Fruit fly (Drosophila melanogaster): Measurements from ENCODE around the gene CG31524.

Gene CG31524

DNA sequence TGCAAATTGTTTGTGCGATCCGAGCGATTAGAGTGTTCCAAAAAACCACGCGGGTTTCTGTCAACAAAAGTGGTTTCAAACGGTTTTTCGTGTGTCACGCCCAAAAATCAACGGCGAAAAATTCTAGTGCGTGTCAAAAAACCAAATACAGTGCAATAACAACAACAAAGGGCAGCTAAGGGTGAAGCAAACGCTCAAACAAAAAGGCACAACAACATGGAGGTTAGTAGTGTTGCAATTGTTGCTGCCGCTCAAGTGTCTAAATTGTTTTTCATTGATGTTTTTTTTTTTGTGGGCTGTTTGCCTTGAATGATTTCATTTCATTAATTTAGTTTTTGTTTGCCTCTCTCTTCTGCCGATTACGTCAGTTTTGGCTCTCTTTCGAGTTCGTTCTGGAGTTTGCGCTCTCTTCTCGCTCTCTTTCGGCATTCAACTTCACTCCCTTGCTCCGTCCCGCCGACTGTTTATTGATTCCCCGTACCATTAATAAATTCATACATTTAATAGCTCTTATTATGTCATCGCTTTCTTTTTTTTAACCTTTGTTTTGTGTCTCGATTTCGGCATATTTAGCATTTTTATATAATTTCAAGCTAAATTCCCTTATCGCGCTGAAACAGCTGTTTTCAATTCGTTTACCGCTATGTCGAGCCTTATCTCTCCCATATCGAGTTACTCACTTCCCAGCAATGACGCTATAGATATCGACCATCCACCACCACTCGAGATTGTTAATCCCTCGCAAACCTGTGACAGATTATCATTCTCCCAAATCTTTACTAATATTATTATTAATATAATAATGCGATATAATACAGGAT is 49.3 kb upstream of the CG31524 start (continued):
- TF ChIP-seq CG10543 (GFP tag; optimal IDR thresholded peaks at IDR 0.05), result peak; percentile 20
- TF ChIP-seq Trl (optimal IDR thresholded peaks at IDR 0.05), result peak; percentile 95 to 96
- TF ChIP-seq Trl (GFP tag; optimal IDR thresholded peaks at IDR 0.05), result no peak
- no peak for TF ChIP-seq Myb (GFP tag; optimal IDR thresholded peaks at IDR 0.05)
- TF ChIP-seq Nf-YC (tag; optimal IDR thresholded peaks at IDR 0.05), result no peak
- no peak for TF ChIP-seq CG14050 (GFP tag; IDR thresholded peaks at IDR 0.05)
- peak; percentile 34 for TF ChIP-seq CG6254 (GFP tag; optimal IDR thresholded peaks at IDR 0.05)
- TF ChIP-seq CG2120 (GFP tag; optimal IDR thresholded peaks at IDR 0.05), result no peak
- no peak for TF ChIP-seq CG8478 (optimal IDR thresholded peaks at IDR 0.05)
- TF ChIP-seq Sin3A (optimal IDR thresholded peaks at IDR 0.05), result no peak
- TF ChIP-seq abd-A (tag; optimal IDR thresholded peaks at IDR 0.05), result peak; percentile 45
- peak; percentile 35 for TF ChIP-seq ftz-f1 (GFP tag; optimal IDR thresholded peaks at IDR 0.05)
- no peak for TF ChIP-seq CG1024 (GFP tag; IDR thresholded peaks at IDR 0.05)
- peak; percentile 95 for TF ChIP-seq CG3163 (GFP tag; optimal IDR thresholded peaks at IDR 0.05)
- peak; percentile 58 for TF ChIP-seq grn (GFP tag; optimal IDR thresholded peaks at IDR 0.05)
- TF ChIP-seq esg (GFP tag; conservative IDR thresholded peaks at IDR 0.05), result no peak
- TF ChIP-seq CG18262 (tag; optimal IDR thresholded peaks at IDR 0.05), result no peak
- TF ChIP-seq CG30403 (GFP tag; optimal IDR thresholded peaks at IDR 0.05), result no peak
- TF ChIP-seq kay (GFP tag; optimal IDR thresholded peaks at IDR 0.05), result peak; percentile 8
- peak; percentile 39 for TF ChIP-seq CG17568 (GFP tag; optimal IDR thresholded peaks at IDR 0.05)
- TF ChIP-seq CG11247 (GFP tag; IDR thresholded peaks at IDR 0.05), result no peak
- no peak for TF ChIP-seq CG18599 (GFP tag; optimal IDR thresholded peaks at IDR 0.05)
- TF ChIP-seq MESR4 (GFP tag; optimal IDR thresholded peaks at IDR 0.05), result peak; percentile 87
- TF ChIP-seq sqz (GFP tag; optimal IDR thresholded peaks at IDR 0.05), result peak; percentile 85
- peak; percentile 1 for TF ChIP-seq CG8281 (tag; optimal IDR thresholded peaks at IDR 0.05)
- TF ChIP-seq fu2 (GFP tag; optimal IDR thresholded peaks at IDR 0.05), result no peak
- TF ChIP-seq ash1 (GFP tag; optimal IDR thresholded peaks at IDR 0.05), result no peak
- TF ChIP-seq Asciz (GFP tag; optimal IDR thresholded peaks at IDR 0.05), result no peak
- peak; percentile 95 for TF ChIP-seq CG4360 (GFP tag; IDR thresholded peaks at IDR 0.05)
- no peak for TF ChIP-seq lola (GFP tag; optimal IDR thresholded peaks at IDR 0.05)
- TF ChIP-seq Fer2 (tag; optimal IDR thresholded peaks at IDR 0.05), result no peak
- peak; percentile 5; the same call in 1 of the 2 replicates for TF ChIP-seq E2f2 (GFP tag; IDR thresholded peaks at IDR 0.05)
- no peak for TF ChIP-seq Doc3 (GFP tag; IDR thresholded peaks at IDR 0.05; ENCODE audit: partially characterized antibody)
- no peak for TF ChIP-seq CG4730 (GFP tag; IDR thresholded peaks at IDR 0.05)
- no peak for TF ChIP-seq oc (tag; optimal IDR thresholded peaks at IDR 0.05)
- TF ChIP-seq yki (optimal IDR thresholded peaks at IDR 0.05), result peak; percentile 57
- TF ChIP-seq CG6791 (GFP tag; IDR thresholded peaks at IDR 0.05; ENCODE audit: partially characterized antibody), result no peak
- TF ChIP-seq CG6813 (GFP tag; optimal IDR thresholded peaks at IDR 0.05), result no peak
- TF ChIP-seq Sry-β (GFP tag; optimal IDR thresholded peaks at IDR 0.05), result no peak
- peak; percentile 61 for TF ChIP-seq CG4617 (GFP tag; optimal IDR thresholded peaks at IDR 0.05; ENCODE audit: borderline replicate concordance)
- TF ChIP-seq lov (optimal IDR thresholded peaks at IDR 0.05), result no peak
- no peak for TF ChIP-seq lov (GFP tag; IDR thresholded peaks at IDR 0.05)
- TF ChIP-seq Eip74EF (GFP tag; optimal IDR thresholded peaks at IDR 0.05), result peak in 1 of 2 experiments; percentile 31
- TF ChIP-seq Dip3 (GFP tag; optimal IDR thresholded peaks at IDR 0.05), result no peak
- TF ChIP-seq eve (GFP tag; optimal IDR thresholded peaks at IDR 0.05), result peak in 1 of 2 experiments; percentile 71
- no peak for TF ChIP-seq B-H1 (GFP tag; IDR thresholded peaks at IDR 0.05)
- no peak for TF ChIP-seq CG8089 (GFP tag; optimal IDR thresholded peaks at IDR 0.05)
- TF ChIP-seq jigr1 (GFP tag; IDR thresholded peaks at IDR 0.05), result no peak
- peak; percentile 12 for TF ChIP-seq YL-1 (GFP tag; optimal IDR thresholded peaks at IDR 0.05)
- no peak for TF ChIP-seq usp (GFP tag; optimal IDR thresholded peaks at IDR 0.05)

Data from whole organism, embryonic.